Fruit fly (Drosophila melanogaster): ENCODE data around the gene Usp1.

DNA sequence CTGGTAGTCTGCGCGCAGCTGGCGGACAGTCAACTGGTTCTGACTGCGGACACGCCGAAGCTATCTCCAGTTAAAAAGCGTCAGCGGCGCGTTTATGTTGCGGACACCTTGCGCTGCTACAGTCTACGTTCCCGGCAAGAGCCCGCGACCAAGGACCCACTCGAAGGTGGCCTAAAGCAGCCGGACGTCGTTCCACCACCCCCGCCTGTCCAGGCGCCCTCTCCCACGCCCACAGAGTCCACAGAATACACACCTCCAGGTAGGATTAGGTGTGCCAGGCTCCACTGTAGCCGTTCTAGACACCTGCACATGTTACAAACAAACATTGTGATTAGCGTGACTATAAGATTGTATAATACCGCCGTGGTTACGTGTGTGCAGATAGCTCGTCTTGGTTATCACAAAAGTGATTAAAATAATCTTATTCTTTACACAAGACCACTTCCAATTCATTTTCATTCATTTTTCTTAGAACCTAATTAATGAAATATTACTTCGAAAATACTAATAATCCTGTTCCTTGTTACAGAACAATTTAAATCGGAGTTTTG, 1.7 kb downstream of the Usp1 start:
- no peak for TF ChIP-seq Sin3A (optimal IDR thresholded peaks at IDR 0.05)
- TF ChIP-seq psq (optimal IDR thresholded peaks at IDR 0.05): no peak
- no peak for TF ChIP-seq Myc (optimal IDR thresholded peaks at IDR 0.05)
- TF ChIP-seq ttk (optimal IDR thresholded peaks at IDR 0.05): no peak
- TF ChIP-seq h (optimal IDR thresholded peaks at IDR 0.05): no peak

All from Kc167 (cell line).